In genomic region chr3R:20001595-20001997, dm6 we compare ENCODE assay signal across 2 fruit fly cellular contexts.
TF ChIP-seq lines count a peak whose summit lies in the region.

No protein-coding gene starts in this region.

TF ChIP-seq in whole organism, embryonic, 481 proteins besides CTCF, POLR2A, EP300 and RAD21 (continued from another document):
- no peak for TF ChIP-seq CG5953 (GFP tag; IDR thresholded peaks at IDR 0.05; lab: Robert Waterston, UW)
- no peak for TF ChIP-seq BEAF-32 (GFP tag; optimal IDR thresholded peaks at IDR 0.05; lab: Kevin White, UChicago)
- no peak for TF ChIP-seq hkb (optimal IDR thresholded peaks at IDR 0.05; lab: Kevin White, UChicago)
- no peak for TF ChIP-seq hkb (GFP tag; IDR thresholded peaks at IDR 0.05; lab: Robert Waterston, UW)
- peak in 1 of 2 experiments; percentile 8 for TF ChIP-seq Pdp1 (GFP tag; optimal IDR thresholded peaks at IDR 0.05; lab: Kevin White, UChicago)
- TF ChIP-seq sqz (GFP tag; optimal IDR thresholded peaks at IDR 0.05; lab: Kevin White, UChicago): no peak
- TF ChIP-seq da (GFP tag; optimal IDR thresholded peaks at IDR 0.05; lab: Kevin White, UChicago): no peak
- no peak for TF ChIP-seq Neu2 (GFP tag; optimal IDR thresholded peaks at IDR 0.05; lab: Kevin White, UChicago; ENCODE audit: borderline replicate concordance)
- no peak for TF ChIP-seq GATAe (GFP tag; conservative IDR thresholded peaks at IDR 0.05; lab: Robert Waterston, UW)
- no peak for TF ChIP-seq hb (GFP tag; IDR thresholded peaks at IDR 0.05; lab: Robert Waterston, UW; ENCODE audit: partially characterized antibody)
- TF ChIP-seq Abd-B (GFP tag; optimal IDR thresholded peaks at IDR 0.05; lab: Kevin White, UChicago): peak; percentile 35
- TF ChIP-seq CG17361 (GFP tag; IDR thresholded peaks at IDR 0.05; lab: Robert Waterston, UW): peak; percentile 57; the same call in 2 of the 3 replicates
- TF ChIP-seq Oli (tag; optimal IDR thresholded peaks at IDR 0.05; lab: Kevin White, UChicago): peak; percentile 5
- TF ChIP-seq CG10267 (tag; optimal IDR thresholded peaks at IDR 0.05; lab: Kevin White, UChicago): peak; percentile 2
- TF ChIP-seq CoRest (tag; optimal IDR thresholded peaks at IDR 0.05; lab: Kevin White, UChicago): peak; percentile 50
- TF ChIP-seq sens (GFP tag; lab: Kevin White, UChicago): peak; percentile 66
- TF ChIP-seq Sox102F (GFP tag; optimal IDR thresholded peaks at IDR 0.05; lab: Kevin White, UChicago): peak; percentile 24
- TF ChIP-seq CG9437 (GFP tag; optimal IDR thresholded peaks at IDR 0.05; lab: Kevin White, UChicago): peak; percentile 15
- TF ChIP-seq Ets65A (GFP tag; lab: Kevin White, UChicago): peak; percentile 91
- TF ChIP-seq CG12769 (tag; optimal IDR thresholded peaks at IDR 0.05; lab: Kevin White, UChicago): no peak
- TF ChIP-seq CG13424 (tag; optimal IDR thresholded peaks at IDR 0.05; lab: Kevin White, UChicago): peak; percentile 12
- TF ChIP-seq CG12236 (GFP tag; optimal IDR thresholded peaks at IDR 0.05; lab: Kevin White, UChicago): no peak
- peak; percentile 42 for TF ChIP-seq CG2712 (tag; optimal IDR thresholded peaks at IDR 0.05; lab: Kevin White, UChicago)
- TF ChIP-seq CG6254 (GFP tag; optimal IDR thresholded peaks at IDR 0.05; lab: Kevin White, UChicago): no peak
- TF ChIP-seq esg (GFP tag; conservative IDR thresholded peaks at IDR 0.05; lab: Robert Waterston, UW): no peak
- TF ChIP-seq grau (tag; optimal IDR thresholded peaks at IDR 0.05; lab: Kevin White, UChicago): peak; percentile 9
- TF ChIP-seq row (GFP tag; IDR thresholded peaks at IDR 0.05; lab: Robert Waterston, UW): peak; percentile 57; the same call in 2 of the 3 replicates
- peak; percentile 32; the same call in 1 of the 2 replicates for TF ChIP-seq Ptx1 (GFP tag; IDR thresholded peaks at IDR 0.05; lab: Robert Waterston, UW)
- 0 out of 2 replicates have a peak, but pooled peaks have one; percentile 9 for TF ChIP-seq CG6689 (GFP tag; IDR thresholded peaks at IDR 0.05; lab: Robert Waterston, UW)
- TF ChIP-seq onecut (GFP tag; IDR thresholded peaks at IDR 0.05; lab: Robert Waterston, UW): no peak
- TF ChIP-seq gem (tag; optimal IDR thresholded peaks at IDR 0.05; lab: Kevin White, UChicago): peak; percentile 44
- no peak for TF ChIP-seq pb (GFP tag; optimal IDR thresholded peaks at IDR 0.05; lab: Kevin White, UChicago)
- no peak for TF ChIP-seq CG3281 (GFP tag; optimal IDR thresholded peaks at IDR 0.05; lab: Kevin White, UChicago)
- peak in 1 of 2 experiments; percentile 33 for TF ChIP-seq Hr51 (GFP tag; optimal IDR thresholded peaks at IDR 0.05; lab: Kevin White, UChicago)
- no peak for TF ChIP-seq Dref (GFP tag; IDR thresholded peaks at IDR 0.05; lab: Robert Waterston, UW)
- no peak for TF ChIP-seq CG14710 (tag; optimal IDR thresholded peaks at IDR 0.05; lab: Kevin White, UChicago)
- TF ChIP-seq CG18262 (tag; optimal IDR thresholded peaks at IDR 0.05; lab: Kevin White, UChicago): peak; percentile 45
- peak; percentile 89 for TF ChIP-seq D19A (tag; optimal IDR thresholded peaks at IDR 0.05; lab: Kevin White, UChicago)
- TF ChIP-seq bcd (GFP tag; optimal IDR thresholded peaks at IDR 0.05; lab: Kevin White, UChicago): peak; percentile 21
- peak; percentile 73 for TF ChIP-seq Med (GFP tag; lab: Kevin White, UChicago)
- TF ChIP-seq gcm2 (GFP tag; optimal IDR thresholded peaks at IDR 0.05; lab: Kevin White, UChicago): no peak
- peak; percentile 56 for TF ChIP-seq Sox100B (GFP tag; optimal IDR thresholded peaks at IDR 0.05; lab: Kevin White, UChicago)
- no peak for TF ChIP-seq CG2129 (GFP tag; IDR thresholded peaks at IDR 0.05; lab: Robert Waterston, UW; ENCODE audit: partially characterized antibody)
- peak; percentile 11 for TF ChIP-seq CG2120 (GFP tag; optimal IDR thresholded peaks at IDR 0.05; lab: Kevin White, UChicago)
- peak in 1 of 2 experiments; percentile 32 for TF ChIP-seq eve (GFP tag; optimal IDR thresholded peaks at IDR 0.05; lab: Kevin White, UChicago)
- no peak for TF ChIP-seq fd64A (GFP tag; optimal IDR thresholded peaks at IDR 0.05; lab: Kevin White, UChicago)
TF ChIP-seq in whole organism, embryonic: peak in this region for 38.

TF ChIP-seq in whole organism, prepupa, 60 proteins besides CTCF, POLR2A, EP300 and RAD21 (continued from another document):
- no peak for TF ChIP-seq CG9139 (GFP tag; optimal IDR thresholded peaks at IDR 0.05; lab: Kevin White, UChicago)
- peak; percentile 24 for TF ChIP-seq CG11902 (GFP tag; optimal IDR thresholded peaks at IDR 0.05; lab: Kevin White, UChicago)
- TF ChIP-seq CG3919 (GFP tag; optimal IDR thresholded peaks at IDR 0.05; lab: Kevin White, UChicago): peak; percentile 22
- TF ChIP-seq CG31627 (GFP tag; optimal IDR thresholded peaks at IDR 0.05; lab: Kevin White, UChicago): peak; percentile 59
- TF ChIP-seq net (GFP tag; optimal IDR thresholded peaks at IDR 0.05; lab: Kevin White, UChicago): peak; percentile 44
- TF ChIP-seq CG4318 (GFP tag; optimal IDR thresholded peaks at IDR 0.05; lab: Kevin White, UChicago): peak; percentile 23
- no peak for TF ChIP-seq Ets96B (tag; optimal IDR thresholded peaks at IDR 0.05; lab: Kevin White, UChicago)
- peak; percentile 41 for TF ChIP-seq acj6 (GFP tag; optimal IDR thresholded peaks at IDR 0.05; lab: Kevin White, UChicago)
- no peak for TF ChIP-seq fd85E (GFP tag; optimal IDR thresholded peaks at IDR 0.05; lab: Kevin White, UChicago)
- peak; percentile 10 for TF ChIP-seq OdsH (GFP tag; optimal IDR thresholded peaks at IDR 0.05; lab: Kevin White, UChicago)
- no peak for TF ChIP-seq CG1621 (tag; optimal IDR thresholded peaks at IDR 0.05; lab: Kevin White, UChicago)
- TF ChIP-seq CG6854 (GFP tag; optimal IDR thresholded peaks at IDR 0.05; lab: Kevin White, UChicago): no peak
- peak; percentile 34 for TF ChIP-seq CG6792 (GFP tag; optimal IDR thresholded peaks at IDR 0.05; lab: Kevin White, UChicago)
- TF ChIP-seq CG32006 (GFP tag; optimal IDR thresholded peaks at IDR 0.05; lab: Kevin White, UChicago): peak; percentile 72
- peak; percentile 30 for TF ChIP-seq CG10669 (GFP tag; optimal IDR thresholded peaks at IDR 0.05; lab: Kevin White, UChicago)
- TF ChIP-seq Gug (GFP tag; IDR thresholded peaks at IDR 0.05; lab: Robert Waterston, UW): no peak
- peak; percentile 79 for TF ChIP-seq svp (GFP tag; lab: Kevin White, UChicago)
- 0 out of 3 replicates have a peak, but pooled peaks have one; percentile 14 for TF ChIP-seq CG8119 (GFP tag; IDR thresholded peaks at IDR 0.05; lab: Robert Waterston, UW)
- peak; percentile 44 for TF ChIP-seq CG3032 (tag; optimal IDR thresholded peaks at IDR 0.05; lab: Kevin White, UChicago)
- peak in 1 of 2 experiments; percentile 49 for TF ChIP-seq ss (GFP tag; optimal IDR thresholded peaks at IDR 0.05; lab: Kevin White, UChicago)
- peak; percentile 35 for TF ChIP-seq Sox102F (GFP tag; optimal IDR thresholded peaks at IDR 0.05; lab: Kevin White, UChicago)
- TF ChIP-seq Blimp-1 (GFP tag; optimal IDR thresholded peaks at IDR 0.05; lab: Kevin White, UChicago): no peak
- no peak for TF ChIP-seq CG11762 (GFP tag; optimal IDR thresholded peaks at IDR 0.05; lab: Kevin White, UChicago; ENCODE audit: insufficient read depth)
- TF ChIP-seq pdm3 (GFP tag; optimal IDR thresholded peaks at IDR 0.05; lab: Kevin White, UChicago): peak; percentile 57
- peak; percentile 37 for TF ChIP-seq dac (GFP tag; optimal IDR thresholded peaks at IDR 0.05; lab: Kevin White, UChicago)
- TF ChIP-seq Sox15 (GFP tag; optimal IDR thresholded peaks at IDR 0.05; lab: Kevin White, UChicago): peak; percentile 44
- TF ChIP-seq lz (GFP tag; optimal IDR thresholded peaks at IDR 0.05; lab: Kevin White, UChicago): peak; percentile 49
- peak; percentile 71 for TF ChIP-seq esn (GFP tag; optimal IDR thresholded peaks at IDR 0.05; lab: Kevin White, UChicago)
- no peak for TF ChIP-seq Lpt (GFP tag; optimal IDR thresholded peaks at IDR 0.05; lab: Kevin White, UChicago)
- TF ChIP-seq CG6808 (GFP tag; optimal IDR thresholded peaks at IDR 0.05; lab: Kevin White, UChicago): peak; percentile 43
- no peak for TF ChIP-seq CG15336 (GFP tag; IDR thresholded peaks at IDR 0.05; lab: Robert Waterston, UW)
- peak; percentile 23 for TF ChIP-seq fd59A (GFP tag; optimal IDR thresholded peaks at IDR 0.05; lab: Kevin White, UChicago)
- TF ChIP-seq Ets21C (GFP tag; optimal IDR thresholded peaks at IDR 0.05; lab: Kevin White, UChicago): peak; percentile 38
- no peak for TF ChIP-seq CG8319 (GFP tag; optimal IDR thresholded peaks at IDR 0.05; lab: Kevin White, UChicago)
- TF ChIP-seq Met (GFP tag; optimal IDR thresholded peaks at IDR 0.05; lab: Kevin White, UChicago): peak; percentile 69
- no peak for TF ChIP-seq CG16779 (tag; optimal IDR thresholded peaks at IDR 0.05; lab: Kevin White, UChicago)
